Worm (Caenorhabditis elegans): ENCODE measurements around the gene C33D9.6.

C33D9.6 gene

DNA sequence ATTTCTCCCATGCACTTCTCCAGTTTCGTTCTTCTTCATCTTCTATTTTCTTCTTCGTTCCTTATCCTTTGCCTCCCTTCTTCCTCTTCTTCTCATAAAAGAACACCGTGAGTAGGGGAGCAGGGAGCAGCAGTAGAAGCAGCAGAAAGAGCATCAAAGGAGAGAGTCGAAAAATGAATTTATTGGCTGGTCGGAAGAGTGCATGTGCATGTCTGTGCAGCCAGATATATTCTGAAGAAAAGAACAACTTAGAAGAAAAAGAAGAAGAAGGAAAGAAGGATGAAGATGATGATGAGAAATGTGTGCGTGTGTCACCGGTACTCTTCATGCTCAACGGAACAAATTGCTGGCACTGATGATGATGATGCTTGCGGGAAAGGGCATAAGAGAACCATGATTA is 18.3 kb upstream of the C33D9.6 start:
- peak in 1 of 2 experiments; percentile 31 for TF ChIP-seq mdl-1 (tag; optimal IDR thresholded peaks at IDR 0.05)
- TF ChIP-seq nhr-77 (tag; optimal IDR thresholded peaks at IDR 0.05) = no peak
- peak; percentile 60 for TF ChIP-seq C34F6.9 (tag; optimal IDR thresholded peaks at IDR 0.05)
- peak; percentile 9 for TF ChIP-seq F13H6.1 (tag; optimal IDR thresholded peaks at IDR 0.05)
- TF ChIP-seq zag-1 (tag; optimal IDR thresholded peaks at IDR 0.05) = peak; percentile 58
- no peak for TF ChIP-seq nhr-21 (tag; optimal IDR thresholded peaks at IDR 0.05)
- peak; percentile 9 for TF ChIP-seq fos-1 (tag; optimal IDR thresholded peaks at IDR 0.05)
- TF ChIP-seq nhr-23 (tag; optimal IDR thresholded peaks at IDR 0.05) = no peak
- TF ChIP-seq unc-55 (GFP tag; optimal IDR thresholded peaks at IDR 0.05) = peak; percentile 52
- TF ChIP-seq sma-9 (GFP tag; optimal IDR thresholded peaks at IDR 0.05) = peak; percentile 36
- TF ChIP-seq sma-9 (tag; optimal IDR thresholded peaks at IDR 0.05) = no peak

- TF ChIP-seq aly-2 (tag; optimal IDR thresholded peaks at IDR 0.05) (no peak), lin-39 (tag; optimal IDR thresholded peaks at IDR 0.05) (no peak), nhr-12 (tag; optimal IDR thresholded peaks at IDR 0.05) (no peak), ceh-82 (tag; optimal IDR thresholded peaks at IDR 0.05) (no peak), elt-3 (tag; optimal IDR thresholded peaks at IDR 0.05) (no peak), nhr-77 (tag; optimal IDR thresholded peaks at IDR 0.05) (no peak), lin-11 (tag; optimal IDR thresholded peaks at IDR 0.05) (peak; percentile 44), unc-55 (GFP tag; optimal IDR thresholded peaks at IDR 0.05) (peak; percentile 56), egl-27 (tag; optimal IDR thresholded peaks at IDR 0.05) (peak; percentile 81), peb-1 (tag; optimal IDR thresholded peaks at IDR 0.05) (no peak), elt-1 (tag; optimal IDR thresholded peaks at IDR 0.05) (no peak), mdl-1 (tag; optimal IDR thresholded peaks at IDR 0.05) (peak; percentile 80 to 93), nhr-23 (tag; optimal IDR thresholded peaks at IDR 0.05) (no peak), nhr-6 (tag; optimal IDR thresholded peaks at IDR 0.05) (peak; percentile 70), crh-2 (tag; optimal IDR thresholded peaks at IDR 0.05) (peak; percentile 89), alr-1 (tag; optimal IDR thresholded peaks at IDR 0.05) (no peak), skn-1 (tag; optimal IDR thresholded peaks at IDR 0.05) (no peak), nhr-237 (tag; optimal IDR thresholded peaks at IDR 0.05) (no peak), mab-5 (tag; optimal IDR thresholded peaks at IDR 0.05) (peak; percentile 31), nhr-21 (tag; optimal IDR thresholded peaks at IDR 0.05) (peak; percentile 89), ama-1 (optimal IDR thresholded peaks at IDR 0.05) (no peak), unc-62 (GFP tag; optimal IDR thresholded peaks at IDR 0.05) (peak; percentile 45), lin-13 (GFP tag; optimal IDR thresholded peaks at IDR 0.05) (peak; percentile 67), snpc-4 (tag; optimal IDR thresholded peaks at IDR 0.05) (peak; percentile 10), sma-3 (GFP tag; optimal IDR thresholded peaks at IDR 0.05) (peak; percentile 77), C34F6.9 (tag; optimal IDR thresholded peaks at IDR 0.05) (peak; percentile 82), ztf-11 (tag; optimal IDR thresholded peaks at IDR 0.05) (no peak), zag-1 (tag; optimal IDR thresholded peaks at IDR 0.05) (peak; percentile 82), dmd-4 (tag; optimal IDR thresholded peaks at IDR 0.05) (no peak), nhr-11 (tag; optimal IDR thresholded peaks at IDR 0.05) (no peak), lsy-2 (tag; optimal IDR thresholded peaks at IDR 0.05) (peak; percentile 1 to 67), sma-9 (GFP tag; optimal IDR thresholded peaks at IDR 0.05) (peak; percentile 90), sma-9 (tag; optimal IDR thresholded peaks at IDR 0.05) (no peak), nhr-129 (tag; optimal IDR thresholded peaks at IDR 0.05) (peak; percentile 71), fos-1 (tag; optimal IDR thresholded peaks at IDR 0.05) (peak; percentile 80), sem-4 (tag; optimal IDR thresholded peaks at IDR 0.05) (peak; percentile 87), blmp-1 (tag; optimal IDR thresholded peaks at IDR 0.05; ENCODE audit: insufficient read depth) (peak; percentile 88), R02D3.7 (tag; optimal IDR thresholded peaks at IDR 0.05) (no peak), ztf-1 (GFP tag; conservative IDR thresholded peaks at IDR 0.05) (no peak), Y55F3AM.14 (GFP tag; optimal IDR thresholded peaks at IDR 0.05) (peak; percentile 97), F13H6.1 (tag; optimal IDR thresholded peaks at IDR 0.05) (peak; percentile 93), nhr-25 (tag; optimal IDR thresholded peaks at IDR 0.05) (peak; percentile 89), gmeb-1 (tag; optimal IDR thresholded peaks at IDR 0.05) (peak; percentile 17), ztf-4 (tag; optimal IDR thresholded peaks at IDR 0.05) (peak; percentile 87), nhr-10 (tag; optimal IDR thresholded peaks at IDR 0.05) (no peak), mbf-1 (tag; optimal IDR thresholded peaks at IDR 0.05) (no peak), ceh-16 (tag; optimal IDR thresholded peaks at IDR 0.05) (peak; percentile 97), unc-39 (tag; optimal IDR thresholded peaks at IDR 0.05) (peak; percentile 29), ZK546.5 (tag; optimal IDR thresholded peaks at IDR 0.05) (no peak)
Measured at ce11 chrIV:8794895-8795665, 17.1 kb upstream of the C33D9.6 start.
